Fruit fly (Drosophila melanogaster): Measurements from ENCODE around the gene CG6040.

CG6040 gene

dm6 chr3R:19151848-19152787 is 55.4 kb downstream of the CG6040 start:
- TF ChIP-seq ttk (optimal IDR thresholded peaks at IDR 0.05), result no peak

dm6 chr3R:19152835-19153234 is 56.1 kb downstream of the CG6040 start:
- TF ChIP-seq Myc (optimal IDR thresholded peaks at IDR 0.05), result no peak
- TF ChIP-seq ttk (optimal IDR thresholded peaks at IDR 0.05), result no peak
- no peak for TF ChIP-seq psq (optimal IDR thresholded peaks at IDR 0.05)

dm6 chr3R:19153502-19153983 is 56.8 kb downstream of the CG6040 start, which contains the start of gene CG5835:
Gene CG5835, minus strand, starts transcription at chr3R:19153686.
- TF ChIP-seq insv (optimal IDR thresholded peaks at IDR 0.05), result no peak
- no peak for TF ChIP-seq Sin3A (optimal IDR thresholded peaks at IDR 0.05)
- TF ChIP-seq ttk (optimal IDR thresholded peaks at IDR 0.05), result no peak
- TF ChIP-seq h (optimal IDR thresholded peaks at IDR 0.05), result no peak
- TF ChIP-seq psq (optimal IDR thresholded peaks at IDR 0.05), result no peak

- TF ChIP-seq psq (optimal IDR thresholded peaks at IDR 0.05) (no peak), insv (optimal IDR thresholded peaks at IDR 0.05) (no peak), h (optimal IDR thresholded peaks at IDR 0.05) (no peak), Sin3A (optimal IDR thresholded peaks at IDR 0.05) (no peak)
Observed at dm6 chr3R:19156670-19157402, 60.1 kb downstream of the CG6040 start, which contains the start of gene nanos. Gene nanos, plus strand, starts transcription at chr3R:19157238.

dm6 chr3R:19157997-19158396 is 61.2 kb downstream of the CG6040 start:
- TF ChIP-seq h (optimal IDR thresholded peaks at IDR 0.05), result no peak
- TF ChIP-seq psq (optimal IDR thresholded peaks at IDR 0.05), result no peak
- no peak for TF ChIP-seq Myc (optimal IDR thresholded peaks at IDR 0.05)
- TF ChIP-seq insv (optimal IDR thresholded peaks at IDR 0.05), result no peak
- TF ChIP-seq ttk (optimal IDR thresholded peaks at IDR 0.05), result no peak
- TF ChIP-seq Sin3A (optimal IDR thresholded peaks at IDR 0.05), result no peak

- TF ChIP-seq h (optimal IDR thresholded peaks at IDR 0.05) (no peak), insv (optimal IDR thresholded peaks at IDR 0.05) (no peak), Sin3A (optimal IDR thresholded peaks at IDR 0.05) (no peak), psq (optimal IDR thresholded peaks at IDR 0.05) (no peak), Myc (optimal IDR thresholded peaks at IDR 0.05) (no peak)
Observed at dm6 chr3R:19159778-19160177, 63.0 kb downstream of the CG6040 start, which contains the start of gene CG11779. Gene CG11779, minus strand, starts transcription at chr3R:19159878.

- TF ChIP-seq h (optimal IDR thresholded peaks at IDR 0.05) (no peak), insv (optimal IDR thresholded peaks at IDR 0.05) (no peak), ttk (optimal IDR thresholded peaks at IDR 0.05) (no peak), Sin3A (optimal IDR thresholded peaks at IDR 0.05) (no peak), psq (optimal IDR thresholded peaks at IDR 0.05) (no peak), Myc (optimal IDR thresholded peaks at IDR 0.05) (no peak)
Observed at dm6 chr3R:19162135-19162616, 65.4 kb downstream of the CG6040 start, which contains the start of the genes CG42359 and Nsun5. Gene CG42359, minus strand, starts transcription at chr3R:19162300. Gene Nsun5, minus strand, starts transcription at chr3R:19162300.

- TF ChIP-seq h (optimal IDR thresholded peaks at IDR 0.05), result no peak
- TF ChIP-seq Myc (optimal IDR thresholded peaks at IDR 0.05), result no peak
- no peak for TF ChIP-seq Sin3A (optimal IDR thresholded peaks at IDR 0.05)
- no peak for TF ChIP-seq insv (optimal IDR thresholded peaks at IDR 0.05)
- no peak for TF ChIP-seq psq (optimal IDR thresholded peaks at IDR 0.05)
- no peak for TF ChIP-seq ttk (optimal IDR thresholded peaks at IDR 0.05)
Observed at dm6 chr3R:19163972-19164819, 67.4 kb downstream of the CG6040 start, which contains the start of gene sqz. Gene sqz, plus strand, starts transcription at chr3R:19164211.

- TF ChIP-seq h (optimal IDR thresholded peaks at IDR 0.05) (no peak), Myc (optimal IDR thresholded peaks at IDR 0.05) (no peak), psq (optimal IDR thresholded peaks at IDR 0.05) (no peak), insv (optimal IDR thresholded peaks at IDR 0.05) (no peak), ttk (optimal IDR thresholded peaks at IDR 0.05) (no peak), Sin3A (optimal IDR thresholded peaks at IDR 0.05) (no peak)
Observed at dm6 chr3R:19164873-19165456, 68.2 kb downstream of the CG6040 start.

- no peak for TF ChIP-seq insv (optimal IDR thresholded peaks at IDR 0.05)
- TF ChIP-seq ttk (optimal IDR thresholded peaks at IDR 0.05), result no peak
- no peak for TF ChIP-seq h (optimal IDR thresholded peaks at IDR 0.05)
- TF ChIP-seq psq (optimal IDR thresholded peaks at IDR 0.05), result no peak
- TF ChIP-seq Sin3A (optimal IDR thresholded peaks at IDR 0.05), result no peak
- no peak for TF ChIP-seq Myc (optimal IDR thresholded peaks at IDR 0.05)
Observed at dm6 chr3R:19165620-19166055, 68.9 kb downstream of the CG6040 start.
